Fruit fly (Drosophila melanogaster) whole organism, adult: ENCODE results near the gene CG3713.

ENCODE experiments used
- CG14711 ChIP-seq: fragments of 200-800 bp; sonication (Bioruptor generic); optimal IDR thresholded peaks from 2 replicates; lab custom pipeline; 2018; ENCODE audit warnings: missing biosample characterization, mild to moderate bottlenecking, missing genetic modification characterization, moderate library complexity
- CG1620 ChIP-seq: fragments of 200-800 bp; sonication (Bioruptor generic); optimal IDR thresholded peaks from 2 replicates; lab custom pipeline; 2016; ENCODE audit warnings: missing biosample characterization, missing genetic modification characterization
- CG33017 ChIP-seq: fragments of 200-800 bp; sonication (Bioruptor generic); optimal IDR thresholded peaks from 2 replicates; lab custom pipeline; 2018; ENCODE audit warnings: missing biosample characterization, mild to moderate bottlenecking, missing genetic modification characterization, moderate library complexity
- CG5204 ChIP-seq: fragments of 200-800 bp; sonication (Bioruptor generic); optimal IDR thresholded peaks from 2 replicates; lab custom pipeline; 2016; ENCODE audit warnings: missing biosample characterization, missing genetic modification characterization
- kay ChIP-seq: fragments of 200-800 bp; sonication (Bioruptor generic); peaks from one replicate; lab custom pipeline; 2016; ENCODE audit warnings: missing biosample characterization, missing genetic modification characterization, borderline replicate concordance
- ovo ChIP-seq: fragments of 200-800 bp; sonication (Bioruptor generic); optimal IDR thresholded peaks from 2 replicates; lab custom pipeline; 2016; ENCODE audit warnings: missing biosample characterization, missing genetic modification characterization
- tj ChIP-seq: fragments of 200-800 bp; sonication (Bioruptor generic); optimal IDR thresholded peaks from 3 replicates; lab custom pipeline; 2017; ENCODE audit warnings: missing biosample characterization, mild to moderate bottlenecking, missing genetic modification characterization, moderate library complexity
- toe ChIP-seq: fragments of 200-800 bp; sonication (Bioruptor generic); optimal IDR thresholded peaks from 2 replicates; lab custom pipeline; 2016; ENCODE audit warnings: missing biosample characterization, missing genetic modification characterization

dm6 chrX:894182-894581 lies 47.2 kb upstream of the CG3713 start, which contains the start of gene CG11663:
- TF ChIP-seq CG14711 (tag; lab: Kevin White, UChicago) (no peak), CG5204 (GFP tag; lab: Kevin White, UChicago) (no peak), toe (GFP tag; lab: Kevin White, UChicago) (no peak), ovo (no peak), CG33017 (tag; lab: Kevin White, UChicago) (no peak), tj (GFP tag; lab: Kevin White, UChicago) (no peak), kay (no peak), CG1620 (GFP tag; lab: Kevin White, UChicago) (no peak)
